Fruit fly (Drosophila melanogaster) whole organism, embryonic: ENCODE results near the gene CG32248.
A peak's percentile ranks its signal among the peaks of the same experiment; 100 is the strongest.

Experiments used
- Aef1 ChIP-seq: fragments of 200-800 bp; sonication (Bioruptor generic); IDR thresholded peaks from 3 replicates; pipeline ENCODE4 v1.3.6; 2022; ENCODE audit warnings: missing biosample characterization, missing genetic modification characterization
- Bteb2 ChIP-seq: fragments of 200-800 bp; sonication (Bioruptor generic); optimal IDR thresholded peaks from 2 replicates; lab custom pipeline; 2016; ENCODE audit warnings: missing biosample characterization, missing genetic modification characterization
- CG1024 ChIP-seq: fragments of 200-800 bp; sonication (Bioruptor generic); IDR thresholded peaks from 2 replicates; pipeline ENCODE4 v1.3.6; 2022; ENCODE audit warnings: missing biosample characterization, missing genetic modification characterization
- CG11696 ChIP-seq: fragments of 200-800 bp; sonication (Bioruptor generic); IDR thresholded peaks from 2 replicates; pipeline ENCODE4 v1.3.6; 2022; ENCODE audit warnings: missing biosample characterization, missing genetic modification characterization
- CG12155 ChIP-seq: fragments of 200-800 bp; sonication (Bioruptor generic); optimal IDR thresholded peaks from 3 replicates; lab custom pipeline; 2016; ENCODE audit warnings: missing biosample characterization, missing genetic modification characterization
- CG13894 ChIP-seq: fragments of 200-800 bp; sonication (Bioruptor generic); optimal IDR thresholded peaks from 3 replicates; lab custom pipeline; 2018; ENCODE audit warnings: missing biosample characterization, mild to moderate bottlenecking, missing genetic modification characterization, moderate library complexity
- CG14667 ChIP-seq: fragments of 200-800 bp; sonication (Bioruptor generic); IDR thresholded peaks from 2 replicates; pipeline ENCODE4 v1.3.6; 2022; ENCODE audit warnings: missing biosample characterization, missing genetic modification characterization
- CG15073 ChIP-seq: fragments of 200-800 bp; sonication (Bioruptor generic); optimal IDR thresholded peaks from 2 replicates; lab custom pipeline; 2016; ENCODE audit warnings: missing biosample characterization, missing genetic modification characterization
- CG2129 ChIP-seq: fragments of 200-800 bp; sonication (Bioruptor generic); IDR thresholded peaks from 2 replicates; pipeline ENCODE4 v1.3.6; 2022; ENCODE audit warnings: missing biosample characterization, missing genetic modification characterization; ENCODE audit not compliant: partially characterized antibody
- CG3065 ChIP-seq: fragments of 200-800 bp; sonication (Bioruptor generic); optimal IDR thresholded peaks from 2 replicates; lab custom pipeline; 2016; ENCODE audit warnings: missing biosample characterization, missing genetic modification characterization
- CG31224 ChIP-seq: fragments of 200-800 bp; sonication (Bioruptor generic); IDR thresholded peaks from 2 replicates; pipeline ENCODE4 v1.3.6; 2022; ENCODE audit warnings: missing biosample characterization, missing genetic modification characterization
- CG34224 ChIP-seq: fragments of 200-800 bp; sonication (Bioruptor generic); IDR thresholded peaks from 3 replicates; pipeline ENCODE4 v1.3.6; 2022; ENCODE audit warnings: missing biosample characterization, missing genetic modification characterization; ENCODE audit not compliant: partially characterized antibody
- CG3838 ChIP-seq: fragments of 200-800 bp; sonication (Bioruptor generic); optimal IDR thresholded peaks from 3 replicates; lab custom pipeline; 2016; ENCODE audit warnings: missing biosample characterization, missing genetic modification characterization
- CG4282 ChIP-seq: fragments of 200-800 bp; sonication (Bioruptor generic); optimal IDR thresholded peaks from 2 replicates; lab custom pipeline; 2016; ENCODE audit warnings: missing biosample characterization, missing genetic modification characterization
- CG4328 ChIP-seq: fragments of 200-800 bp; sonication (Bioruptor generic); optimal IDR thresholded peaks from 3 replicates; lab custom pipeline; 2017; ENCODE audit warnings: missing biosample characterization, missing genetic modification reagents, missing genetic modification characterization
- CG4424 ChIP-seq: fragments of 200-800 bp; sonication (Bioruptor generic); optimal IDR thresholded peaks from 3 replicates; lab custom pipeline; 2016; ENCODE audit warnings: missing biosample characterization, missing genetic modification characterization
- CG4617 ChIP-seq: fragments of 200-800 bp; sonication (Bioruptor generic); optimal IDR thresholded peaks from 3 replicates; lab custom pipeline; 2016; ENCODE audit warnings: missing biosample characterization, missing genetic modification characterization, borderline replicate concordance
- CG4730 ChIP-seq: fragments of 200-800 bp; sonication (Bioruptor generic); IDR thresholded peaks from 2 replicates; pipeline ENCODE4 v1.3.6; 2022; ENCODE audit warnings: missing biosample characterization, missing genetic modification characterization
- CG4820 ChIP-seq: fragments of 200-800 bp; sonication (Bioruptor generic); optimal IDR thresholded peaks from 3 replicates; lab custom pipeline; 2016; ENCODE audit warnings: missing biosample characterization, missing genetic modification characterization
- CG6175 ChIP-seq: fragments of 200-800 bp; sonication (Bioruptor generic); IDR thresholded peaks from 3 replicates; pipeline ENCODE4 v1.3.6; 2022; ENCODE audit warnings: missing biosample characterization, missing genetic modification characterization
- CG9932 ChIP-seq: fragments of 200-800 bp; sonication (Bioruptor generic); IDR thresholded peaks from 2 replicates; pipeline ENCODE4 v1.3.6; 2022; ENCODE audit warnings: missing biosample characterization, missing genetic modification characterization
- Ets97D ChIP-seq: fragments of 200-800 bp; sonication (Bioruptor generic); optimal IDR thresholded peaks from 3 replicates; lab custom pipeline; 2016; ENCODE audit warnings: missing biosample characterization, missing genetic modification characterization
- Hr39 ChIP-seq: fragments of >200 bp; optimal IDR thresholded peaks from 2 replicates; lab custom pipeline; 2017
- Lpt ChIP-seq: fragments of >200 bp; optimal IDR thresholded peaks from 2 replicates; lab custom pipeline; 2018; ENCODE audit warnings: missing biosample characterization, missing genetic modification characterization
- MBD-R2 ChIP-seq: fragments of 200-800 bp; sonication (Bioruptor generic); IDR thresholded peaks from 2 replicates; pipeline ENCODE4 v1.3.6; 2022; ENCODE audit warnings: missing biosample characterization, missing genetic modification characterization
- MTF-1 ChIP-seq: fragments of 200-800 bp; sonication (Bioruptor generic); optimal IDR thresholded peaks from 2 replicates; lab custom pipeline; 2018; ENCODE audit warnings: missing biosample characterization, mild to moderate bottlenecking, missing genetic modification characterization, borderline replicate concordance
- Meics ChIP-seq: fragments of 200-800 bp; sonication (Bioruptor generic); optimal IDR thresholded peaks from 2 replicates; lab custom pipeline; 2017; ENCODE audit warnings: missing biosample characterization, mild to moderate bottlenecking, missing genetic modification characterization
- NK7.1 ChIP-seq: fragments of 200-800 bp; sonication (Bioruptor generic); optimal IDR thresholded peaks from 3 replicates; lab custom pipeline; 2016; ENCODE audit warnings: missing biosample characterization, missing genetic modification characterization
- Neu2 ChIP-seq: fragments of 200-800 bp; sonication (Bioruptor generic); optimal IDR thresholded peaks from 3 replicates; lab custom pipeline; 2016; ENCODE audit warnings: missing biosample characterization, missing genetic modification characterization, borderline replicate concordance
- Nf-YC ChIP-seq: fragments of 200-800 bp; optimal IDR thresholded peaks from 3 replicates; lab custom pipeline; 2019; ENCODE audit warnings: missing biosample characterization, mild to moderate bottlenecking, missing genetic modification characterization, moderate library complexity
- Spps ChIP-seq: fragments of 200-800 bp; sonication (Bioruptor generic); optimal IDR thresholded peaks from 2 replicates; lab custom pipeline; 2018; ENCODE audit warnings: missing biosample characterization, mild to moderate bottlenecking, missing genetic modification characterization
- ash1 ChIP-seq: fragments of 200-800 bp; sonication (Bioruptor generic); optimal IDR thresholded peaks from 2 replicates; lab custom pipeline; 2018; ENCODE audit warnings: missing biosample characterization, mild to moderate bottlenecking, missing genetic modification characterization
- az2 ChIP-seq: fragments of 200-800 bp; sonication (Bioruptor generic); optimal IDR thresholded peaks from 3 replicates; lab custom pipeline; 2016; ENCODE audit warnings: missing biosample characterization, missing genetic modification characterization
- dmrt99B ChIP-seq: fragments of 200-800 bp; sonication (Bioruptor generic); optimal IDR thresholded peaks from 2 replicates; lab custom pipeline; 2018; ENCODE audit warnings: missing biosample characterization, mild to moderate bottlenecking, missing genetic modification characterization, moderate library complexity
- gce ChIP-seq: fragments of 200-800 bp; sonication (Bioruptor generic); IDR thresholded peaks from 3 replicates; pipeline ENCODE4 v1.3.6; 2022; ENCODE audit warnings: missing biosample characterization, missing genetic modification characterization
- gro ChIP-seq: fragments of 200-800 bp; sonication (Bioruptor generic); optimal IDR thresholded peaks from 2 replicates; lab custom pipeline; 2016; ENCODE audit warnings: missing biosample characterization, missing genetic modification characterization
- kah ChIP-seq: fragments of 200-800 bp; sonication (Bioruptor generic); optimal IDR thresholded peaks from 2 replicates; lab custom pipeline; 2018; ENCODE audit warnings: missing biosample characterization, mild to moderate bottlenecking, missing genetic modification characterization
- lilli ChIP-seq: fragments of 200-800 bp; sonication (Bioruptor generic); optimal IDR thresholded peaks from 3 replicates; lab custom pipeline; 2016; ENCODE audit warnings: missing biosample characterization, missing genetic modification characterization
- nmo ChIP-seq: fragments of 200-800 bp; sonication (Bioruptor generic); optimal IDR thresholded peaks from 2 replicates; lab custom pipeline; 2018; ENCODE audit warnings: missing biosample characterization, mild to moderate bottlenecking, missing genetic modification characterization, moderate library complexity
- prd ChIP-seq, 3 experiments: fragments of >200 bp in 2 of 3; fragments of 200-800 bp in 1 of 3; sonication (Bioruptor generic) in 1 of 3; optimal IDR thresholded peaks in 2 of 3; IDR thresholded peaks in 1 of 3; 2 replicates in 2 of 3; 3 replicates in 1 of 3; pipeline versions ENCODE4 v1.3.6 to Lab custom; 2017 to 2022; ENCODE audit warnings: missing biosample characterization in 1 of 3, missing genetic modification characterization in 1 of 3
- pum ChIP-seq: fragments of 200-800 bp; sonication (Bioruptor generic); optimal IDR thresholded peaks from 2 replicates; lab custom pipeline; 2016; ENCODE audit warnings: missing biosample characterization, missing genetic modification characterization
- ranshi ChIP-seq: fragments of 200-800 bp; sonication (Bioruptor generic); IDR thresholded peaks from 2 replicates; pipeline ENCODE4 v1.3.6; 2022; ENCODE audit warnings: missing biosample characterization, missing genetic modification characterization
- sd ChIP-seq: fragments of 200-800 bp; sonication (Bioruptor generic); optimal IDR thresholded peaks from 3 replicates; lab custom pipeline; 2018; ENCODE audit warnings: missing biosample characterization, mild to moderate bottlenecking, missing genetic modification characterization, moderate library complexity
- sisA ChIP-seq: fragments of 200-800 bp; sonication (Bioruptor generic); IDR thresholded peaks from 2 replicates; pipeline ENCODE4 v1.3.6; 2022; ENCODE audit warnings: missing biosample characterization, missing genetic modification characterization
- sqz ChIP-seq: fragments of 200-800 bp; sonication (Bioruptor generic); optimal IDR thresholded peaks from 3 replicates; lab custom pipeline; 2018; ENCODE audit warnings: missing biosample characterization, mild to moderate bottlenecking, missing genetic modification characterization
- tap ChIP-seq: fragments of 200-800 bp; optimal IDR thresholded peaks from 3 replicates; lab custom pipeline; 2019; ENCODE audit warnings: missing biosample characterization, mild to moderate bottlenecking, missing genetic modification characterization, moderate library complexity
- ttk ChIP-seq: fragments of 200-800 bp; sonication (Bioruptor generic); IDR thresholded peaks from 2 replicates; pipeline ENCODE4 v2.1.2; 2022; ENCODE audit warnings: missing biosample characterization, missing genetic modification characterization
- wor ChIP-seq: fragments of 200-800 bp; sonication (Bioruptor generic); IDR thresholded peaks from 2 replicates; pipeline ENCODE4 v1.3.6; 2022; ENCODE audit warnings: missing biosample characterization, missing genetic modification characterization
- z ChIP-seq: fragments of 200-800 bp; sonication (Bioruptor generic); IDR thresholded peaks from 3 replicates; pipeline ENCODE4 v1.3.6; 2022; ENCODE audit warnings: missing biosample characterization, missing genetic modification characterization
- zen ChIP-seq: fragments of 200-800 bp; sonication (Bioruptor generic); optimal IDR thresholded peaks from 3 replicates; lab custom pipeline; 2018; ENCODE audit warnings: missing biosample characterization, mild to moderate bottlenecking, missing genetic modification characterization, moderate library complexity
- zfh1 ChIP-seq: fragments of 200-800 bp; sonication (Bioruptor generic); IDR thresholded peaks from 3 replicates; pipeline ENCODE4 v1.3.6; 2022; ENCODE audit warnings: missing biosample characterization, missing genetic modification characterization

The CG32248 gene

DNA sequence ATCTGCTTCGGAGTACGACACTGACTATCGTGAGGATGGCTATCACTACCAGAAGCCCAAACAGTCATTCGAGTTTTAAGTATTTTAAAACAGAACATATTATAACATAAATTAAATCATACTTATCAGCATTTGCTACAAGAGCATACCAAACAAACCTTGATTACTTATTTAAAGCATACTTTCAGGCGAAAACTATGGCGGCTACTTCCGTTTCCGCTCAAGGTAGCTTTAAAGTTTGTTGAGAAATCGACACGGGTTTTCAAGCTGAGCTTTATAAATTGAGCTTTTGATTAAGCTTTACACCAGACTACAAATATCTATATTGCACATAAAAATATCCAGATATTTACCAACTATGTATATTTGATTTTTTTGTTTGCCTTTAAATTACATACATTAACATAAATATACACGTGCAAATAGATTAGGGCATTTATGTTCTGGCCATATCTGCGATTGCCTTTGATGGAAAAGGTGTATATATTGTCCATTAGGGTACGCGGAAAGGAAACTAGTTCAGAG lies 3.5 kb downstream of the CG32248 start:
- TF ChIP-seq CG1024 (GFP tag; lab: Robert Waterston, UW) (peak; percentile 65), zen (tag; lab: Kevin White, UChicago) (no peak), dmrt99B (peak; percentile 72), CG34224 (GFP tag; lab: Robert Waterston, UW) (no peak), sd (tag; lab: Kevin White, UChicago) (peak; percentile 0), CG31224 (0 out of 2 replicates have a peak, but pooled peaks have one; percentile 34), tap (tag; lab: Kevin White, UChicago) (peak; percentile 77), Aef1 (GFP tag; lab: Robert Waterston, UW) (no peak), CG4424 (peak; percentile 80), Neu2 (no peak), zfh1 (GFP tag; lab: Robert Waterston, UW) (peak; percentile 74), CG9932 (GFP tag; lab: Robert Waterston, UW) (peak; percentile 28; the same call in 1 of the 2 replicates), CG3065 (GFP tag; lab: Kevin White, UChicago) (peak; percentile 39), MBD-R2 (GFP tag; lab: Robert Waterston, UW) (no peak), sqz (GFP tag; lab: Kevin White, UChicago) (peak; percentile 71), wor (no peak), az2 (GFP tag; lab: Kevin White, UChicago) (peak; percentile 73), CG2129 (GFP tag; lab: Robert Waterston, UW) (no peak), ranshi (GFP tag; lab: Robert Waterston, UW) (peak; percentile 71; the same call in 1 of the 2 replicates), CG4820 (GFP tag; lab: Kevin White, UChicago) (peak; percentile 14), CG4730 (no peak), nmo (peak; percentile 34), Ets97D (GFP tag; lab: Kevin White, UChicago) (peak; percentile 98), pum (GFP tag; lab: Kevin White, UChicago) (no peak), CG15073 (GFP tag; lab: Kevin White, UChicago) (no peak), CG11696 (peak; percentile 62), Spps (peak; percentile 43), lilli (GFP tag; lab: Kevin White, UChicago) (peak; percentile 58), ash1 (GFP tag; lab: Kevin White, UChicago) (peak; percentile 77), kah (GFP tag; lab: Kevin White, UChicago) (peak; percentile 81), CG4328 (GFP tag; lab: Kevin White, UChicago) (peak; percentile 84), Nf-YC (tag; lab: Kevin White, UChicago) (peak; percentile 42), z (GFP tag; lab: Robert Waterston, UW) (0 out of 3 replicates have a peak, but pooled peaks have one; percentile 30), CG12155 (GFP tag; lab: Kevin White, UChicago) (peak; percentile 33), NK7.1 (GFP tag; lab: Kevin White, UChicago) (peak; percentile 74), Meics (peak; percentile 93), sisA (GFP tag; lab: Robert Waterston, UW) (no peak), gro (GFP tag; lab: Kevin White, UChicago) (peak; percentile 83), Hr39 (lab: Kevin White, UChicago) (no peak), CG4617 (peak; percentile 40), prd (optimal IDR thresholded peaks at IDR 0.05; lab: Kevin White, UChicago) (no peak), prd (GFP tag; IDR thresholded peaks at IDR 0.05; lab: Robert Waterston, UW) (no peak), CG13894 (tag; lab: Kevin White, UChicago) (peak; percentile 59), Bteb2 (GFP tag; lab: Kevin White, UChicago) (peak; percentile 78), CG14667 (GFP tag; lab: Robert Waterston, UW) (no peak), CG3838 (GFP tag; lab: Kevin White, UChicago) (peak; percentile 56), gce (GFP tag; lab: Robert Waterston, UW) (peak; percentile 89; the same call in 2 of the 3 replicates), ttk (GFP tag; lab: Robert Waterston, UW) (peak; percentile 65), CG4282 (no peak), CG6175 (peak; percentile 47; the same call in 1 of the 3 replicates), MTF-1 (peak; percentile 96), Lpt (GFP tag; lab: Kevin White, UChicago) (no peak)
